Worm (Caenorhabditis elegans): ENCODE measurements around the gene cpg-1.

cpg-1 gene

ce11 chrIII:4454919-4455318, 34.2 kb upstream of the cpg-1 start:
- TF ChIP-seq nhr-43 (tag; optimal IDR thresholded peaks at IDR 0.05; ENCODE audit: poor library complexity, severe bottlenecking) (no peak), ceh-9 (tag; optimal IDR thresholded peaks at IDR 0.05) (no peak), nhr-12 (tag; optimal IDR thresholded peaks at IDR 0.05) (no peak), nhr-67 (tag; optimal IDR thresholded peaks at IDR 0.05) (no peak), ceh-16 (tag; optimal IDR thresholded peaks at IDR 0.05) (no peak), lin-15B (tag; optimal IDR thresholded peaks at IDR 0.05) (no peak), lsy-12 (tag; optimal IDR thresholded peaks at IDR 0.05) (no peak), ama-1 (optimal IDR thresholded peaks at IDR 0.05) (no peak), nhr-23 (tag; optimal IDR thresholded peaks at IDR 0.05) (no peak), hmg-11 (tag; optimal IDR thresholded peaks at IDR 0.05) (no peak), daf-12 (tag; optimal IDR thresholded peaks at IDR 0.05) (no peak), elt-3 (tag; optimal IDR thresholded peaks at IDR 0.05) (no peak), eor-1 (tag; optimal IDR thresholded peaks at IDR 0.05) (no peak), nhr-77 (tag; optimal IDR thresholded peaks at IDR 0.05) (no peak), aly-2 (tag; optimal IDR thresholded peaks at IDR 0.05) (no peak), tbx-2 (tag; optimal IDR thresholded peaks at IDR 0.05) (no peak), mml-1 (tag; optimal IDR thresholded peaks at IDR 0.05) (no peak), fkh-10 (GFP tag; optimal IDR thresholded peaks at IDR 0.05) (no peak), R02D3.7 (tag; optimal IDR thresholded peaks at IDR 0.05) (no peak), ceh-28 (tag; optimal IDR thresholded peaks at IDR 0.05) (no peak)

- TF ChIP-seq nhr-77 (tag; optimal IDR thresholded peaks at IDR 0.05) (no peak), nhr-23 (tag; optimal IDR thresholded peaks at IDR 0.05) (peak; percentile 40), nfya-1 (tag; optimal IDR thresholded peaks at IDR 0.05; ENCODE audit: insufficient read depth) (peak; percentile 63), zag-1 (tag; optimal IDR thresholded peaks at IDR 0.05) (no peak), nhr-11 (tag; optimal IDR thresholded peaks at IDR 0.05) (no peak), nhr-25 (tag; optimal IDR thresholded peaks at IDR 0.05) (peak; percentile 15), hmg-11 (tag; optimal IDR thresholded peaks at IDR 0.05) (no peak)
Observed at ce11 chrIII:4456579-4456978, 32.6 kb upstream of the cpg-1 start.

ce11 chrIII:4460242-4460641, 28.9 kb upstream of the cpg-1 start:
- TF ChIP-seq tbx-2 (tag; optimal IDR thresholded peaks at IDR 0.05): peak; percentile 22
- no peak for TF ChIP-seq nhr-11 (tag; optimal IDR thresholded peaks at IDR 0.05)
- TF ChIP-seq elt-3 (tag; optimal IDR thresholded peaks at IDR 0.05): no peak
- TF ChIP-seq elt-2 (tag; optimal IDR thresholded peaks at IDR 0.05): no peak
- no peak for TF ChIP-seq mdl-1 (tag; optimal IDR thresholded peaks at IDR 0.05)
- peak; percentile 72 for TF ChIP-seq lin-39 (tag; optimal IDR thresholded peaks at IDR 0.05)
- no peak for TF ChIP-seq ceh-28 (tag; optimal IDR thresholded peaks at IDR 0.05)
- TF ChIP-seq egl-5 (tag; optimal IDR thresholded peaks at IDR 0.05): no peak

ce11 chrIII:4461337-4461736, 27.8 kb upstream of the cpg-1 start:
- no peak for TF ChIP-seq ceh-9 (tag; optimal IDR thresholded peaks at IDR 0.05)
- TF ChIP-seq hmg-11 (tag; optimal IDR thresholded peaks at IDR 0.05): no peak
- no peak for TF ChIP-seq jun-1 (tag; optimal IDR thresholded peaks at IDR 0.05)
- no peak for TF ChIP-seq lin-39 (tag; optimal IDR thresholded peaks at IDR 0.05)
- no peak for TF ChIP-seq R02D3.7 (tag; optimal IDR thresholded peaks at IDR 0.05)
- TF ChIP-seq tbx-2 (tag; optimal IDR thresholded peaks at IDR 0.05): no peak
- no peak for TF ChIP-seq mml-1 (tag; optimal IDR thresholded peaks at IDR 0.05)
- TF ChIP-seq nhr-77 (tag; optimal IDR thresholded peaks at IDR 0.05): no peak
- TF ChIP-seq pqm-1 (tag; optimal IDR thresholded peaks at IDR 0.05): no peak
- no peak for TF ChIP-seq fkh-10 (GFP tag; optimal IDR thresholded peaks at IDR 0.05)
- no peak for TF ChIP-seq lin-15B (tag; optimal IDR thresholded peaks at IDR 0.05)
- TF ChIP-seq daf-12 (tag; optimal IDR thresholded peaks at IDR 0.05): no peak
- TF ChIP-seq fos-1 (tag; optimal IDR thresholded peaks at IDR 0.05): no peak
- TF ChIP-seq ztf-4 (tag; optimal IDR thresholded peaks at IDR 0.05): no peak
- no peak for TF ChIP-seq ZK546.5 (tag; optimal IDR thresholded peaks at IDR 0.05)
- TF ChIP-seq nhr-12 (tag; optimal IDR thresholded peaks at IDR 0.05): no peak
- TF ChIP-seq nfya-1 (tag; optimal IDR thresholded peaks at IDR 0.05; ENCODE audit: insufficient read depth): no peak
- no peak for TF ChIP-seq ceh-16 (tag; optimal IDR thresholded peaks at IDR 0.05)

- TF ChIP-seq mml-1 (tag; optimal IDR thresholded peaks at IDR 0.05): no peak
- no peak for TF ChIP-seq ceh-82 (tag; optimal IDR thresholded peaks at IDR 0.05)
- no peak for TF ChIP-seq R02D3.7 (tag; optimal IDR thresholded peaks at IDR 0.05)
- TF ChIP-seq nhr-23 (tag; optimal IDR thresholded peaks at IDR 0.05): no peak
- TF ChIP-seq snpc-4 (tag; optimal IDR thresholded peaks at IDR 0.05): no peak
- TF ChIP-seq fkh-2 (tag; optimal IDR thresholded peaks at IDR 0.05): no peak
- TF ChIP-seq eor-1 (tag; optimal IDR thresholded peaks at IDR 0.05): no peak
- no peak for TF ChIP-seq nhr-67 (tag; optimal IDR thresholded peaks at IDR 0.05)
- no peak for TF ChIP-seq nhr-12 (tag; optimal IDR thresholded peaks at IDR 0.05)
- no peak for TF ChIP-seq aly-2 (tag; optimal IDR thresholded peaks at IDR 0.05)
- no peak for TF ChIP-seq pha-4 (tag; optimal IDR thresholded peaks at IDR 0.05)
- no peak for TF ChIP-seq ztf-11 (tag; optimal IDR thresholded peaks at IDR 0.05)
- TF ChIP-seq lsy-12 (tag; optimal IDR thresholded peaks at IDR 0.05): no peak
- TF ChIP-seq sea-2 (GFP tag; optimal IDR thresholded peaks at IDR 0.05): no peak
- no peak for TF ChIP-seq skn-1 (tag; optimal IDR thresholded peaks at IDR 0.05)
- TF ChIP-seq nfya-1 (tag; optimal IDR thresholded peaks at IDR 0.05; ENCODE audit: insufficient read depth): no peak
- no peak for TF ChIP-seq ZK546.5 (tag; optimal IDR thresholded peaks at IDR 0.05)
- TF ChIP-seq nhr-28 (tag; optimal IDR thresholded peaks at IDR 0.05): no peak
- no peak for TF ChIP-seq ztf-4 (tag; optimal IDR thresholded peaks at IDR 0.05)
- no peak for TF ChIP-seq elt-3 (tag; optimal IDR thresholded peaks at IDR 0.05)
Observed at ce11 chrIII:4467277-4467676, 21.9 kb upstream of the cpg-1 start, which contains the start of gene ndg-4. Gene ndg-4, minus strand, starts transcription at chrIII:4467377.

All from whole organism, L3 larva.